In genomic region chr3R:16206162-16206561, dm6 we compare ENCODE assay signal across 2 fruit fly cellular contexts.
TF ChIP-seq lines count a peak whose summit lies in the region.

No protein-coding gene starts in this region.

TF ChIP-seq in whole organism, embryonic, 481 proteins besides CTCF, POLR2A, EP300 and RAD21 (continued from another document and continues in another):
- no peak for TF ChIP-seq Gsc (GFP tag; IDR thresholded peaks at IDR 0.05; lab: Robert Waterston, UW)
- TF ChIP-seq CG32767 (GFP tag; IDR thresholded peaks at IDR 0.05; lab: Robert Waterston, UW), result no peak
- no peak for TF ChIP-seq CG17912 (GFP tag; optimal IDR thresholded peaks at IDR 0.05; lab: Kevin White, UChicago)
- no peak for TF ChIP-seq klu (GFP tag; IDR thresholded peaks at IDR 0.05; lab: Robert Waterston, UW)
- no peak for TF ChIP-seq CG15269 (tag; optimal IDR thresholded peaks at IDR 0.05; lab: Kevin White, UChicago)
- TF ChIP-seq yki (optimal IDR thresholded peaks at IDR 0.05; lab: Kevin White, UChicago), result no peak
- no peak for TF ChIP-seq CG10959 (GFP tag; IDR thresholded peaks at IDR 0.05; lab: Robert Waterston, UW)
- TF ChIP-seq CG4820 (GFP tag; optimal IDR thresholded peaks at IDR 0.05; lab: Kevin White, UChicago), result no peak
- no peak for TF ChIP-seq Poxn (GFP tag; IDR thresholded peaks at IDR 0.05; lab: Robert Waterston, UW)
- 0 out of 3 replicates have a peak, but pooled peaks have one; percentile 8 for TF ChIP-seq Opbp (GFP tag; IDR thresholded peaks at IDR 0.05; lab: Robert Waterston, UW; ENCODE audit: partially characterized antibody)
- peak; percentile 61 for TF ChIP-seq sens (GFP tag; lab: Kevin White, UChicago)
- no peak for TF ChIP-seq Awh (GFP tag; IDR thresholded peaks at IDR 0.05; lab: Robert Waterston, UW)
- 0 out of 2 replicates have a peak, but pooled peaks have one; percentile 18 for TF ChIP-seq CG3847 (GFP tag; IDR thresholded peaks at IDR 0.05; lab: Robert Waterston, UW)
- peak; percentile 19 for TF ChIP-seq CG7786 (GFP tag; optimal IDR thresholded peaks at IDR 0.05; lab: Kevin White, UChicago)
- no peak for TF ChIP-seq slou (GFP tag; optimal IDR thresholded peaks at IDR 0.05; lab: Kevin White, UChicago)
- no peak for TF ChIP-seq row (GFP tag; IDR thresholded peaks at IDR 0.05; lab: Robert Waterston, UW)
- no peak for TF ChIP-seq salm (tag; optimal IDR thresholded peaks at IDR 0.05; lab: Kevin White, UChicago)
- TF ChIP-seq Atf3 (GFP tag; optimal IDR thresholded peaks at IDR 0.05; lab: Kevin White, UChicago), result no peak
- no peak for TF ChIP-seq ac (GFP tag; optimal IDR thresholded peaks at IDR 0.05; lab: Kevin White, UChicago)
- no peak for TF ChIP-seq Bdp1 (GFP tag; optimal IDR thresholded peaks at IDR 0.05; lab: Kevin White, UChicago)
- TF ChIP-seq fd64A (GFP tag; optimal IDR thresholded peaks at IDR 0.05; lab: Kevin White, UChicago), result peak; percentile 49
- no peak for TF ChIP-seq dati (GFP tag; IDR thresholded peaks at IDR 0.05; lab: Robert Waterston, UW)
- TF ChIP-seq CG8359 (GFP tag; optimal IDR thresholded peaks at IDR 0.05; lab: Kevin White, UChicago; ENCODE audit: borderline replicate concordance), result no peak
- TF ChIP-seq CG32532 (GFP tag; IDR thresholded peaks at IDR 0.05; lab: Robert Waterston, UW), result no peak
- no peak for TF ChIP-seq shn (GFP tag; optimal IDR thresholded peaks at IDR 0.05; lab: Kevin White, UChicago)
- TF ChIP-seq her (GFP tag; optimal IDR thresholded peaks at IDR 0.05; lab: Kevin White, UChicago), result no peak
- no peak for TF ChIP-seq CG17328 (GFP tag; IDR thresholded peaks at IDR 0.05; lab: Robert Waterston, UW)
- no peak for TF ChIP-seq trem (tag; optimal IDR thresholded peaks at IDR 0.05; lab: Kevin White, UChicago)
- TF ChIP-seq hb (GFP tag; IDR thresholded peaks at IDR 0.05; lab: Robert Waterston, UW; ENCODE audit: partially characterized antibody), result no peak
- TF ChIP-seq usp (GFP tag; optimal IDR thresholded peaks at IDR 0.05; lab: Kevin White, UChicago), result no peak
- no peak for TF ChIP-seq D19A (tag; optimal IDR thresholded peaks at IDR 0.05; lab: Kevin White, UChicago)
- TF ChIP-seq Chrac-16 (GFP tag; optimal IDR thresholded peaks at IDR 0.05; lab: Kevin White, UChicago), result no peak
- no peak for TF ChIP-seq bab2 (GFP tag; optimal IDR thresholded peaks at IDR 0.05; lab: Kevin White, UChicago)
- TF ChIP-seq dmrt11E (tag; optimal IDR thresholded peaks at IDR 0.05; lab: Kevin White, UChicago), result no peak
- TF ChIP-seq Atf6 (GFP tag; IDR thresholded peaks at IDR 0.05; lab: Robert Waterston, UW), result no peak
- no peak for TF ChIP-seq Dp (GFP tag; optimal IDR thresholded peaks at IDR 0.05; lab: Kevin White, UChicago)
- no peak for TF ChIP-seq zen2 (GFP tag; IDR thresholded peaks at IDR 0.05; lab: Robert Waterston, UW; ENCODE audit: partially characterized antibody)
- no peak for TF ChIP-seq YL-1 (GFP tag; optimal IDR thresholded peaks at IDR 0.05; lab: Kevin White, UChicago)
- no peak for TF ChIP-seq fd3F (GFP tag; optimal IDR thresholded peaks at IDR 0.05; lab: Kevin White, UChicago)
- TF ChIP-seq br (optimal IDR thresholded peaks at IDR 0.05; lab: Kevin White, UChicago), result no peak
- no peak for TF ChIP-seq Six4 (GFP tag; optimal IDR thresholded peaks at IDR 0.05; lab: Kevin White, UChicago)
- no peak for TF ChIP-seq Dll (GFP tag; IDR thresholded peaks at IDR 0.05; lab: Robert Waterston, UW; ENCODE audit: partially characterized antibody)
- TF ChIP-seq CG11504 (tag; optimal IDR thresholded peaks at IDR 0.05; lab: Kevin White, UChicago), result no peak
- TF ChIP-seq abd-A (tag; optimal IDR thresholded peaks at IDR 0.05; lab: Kevin White, UChicago), result no peak
- no peak for TF ChIP-seq D (optimal IDR thresholded peaks at IDR 0.05; lab: Kevin White, UChicago)
- no peak for TF ChIP-seq D (GFP tag; optimal IDR thresholded peaks at IDR 0.05; lab: Kevin White, UChicago)
- no peak for TF ChIP-seq Doc3 (GFP tag; IDR thresholded peaks at IDR 0.05; lab: Robert Waterston, UW; ENCODE audit: partially characterized antibody)
- no peak for TF ChIP-seq CG7839 (tag; optimal IDR thresholded peaks at IDR 0.05; lab: Kevin White, UChicago)
- TF ChIP-seq CG10462 (GFP tag; optimal IDR thresholded peaks at IDR 0.05; lab: Kevin White, UChicago), result no peak
- TF ChIP-seq TFAM (GFP tag; optimal IDR thresholded peaks at IDR 0.05; lab: Kevin White, UChicago), result no peak
- no peak for TF ChIP-seq Trl (optimal IDR thresholded peaks at IDR 0.05; lab: Kevin White, UChicago)
- no peak for TF ChIP-seq Trl (GFP tag; optimal IDR thresholded peaks at IDR 0.05; lab: Kevin White, UChicago)
- TF ChIP-seq D19B (GFP tag; optimal IDR thresholded peaks at IDR 0.05; lab: Kevin White, UChicago), result no peak
- peak; percentile 35; the same call in 1 of the 2 replicates for TF ChIP-seq vvl (GFP tag; IDR thresholded peaks at IDR 0.05; lab: Robert Waterston, UW)
- TF ChIP-seq pan (optimal IDR thresholded peaks at IDR 0.05; lab: Kevin White, UChicago), result no peak
- peak in 1 of 2 experiments; percentile 10 for TF ChIP-seq pan (GFP tag; optimal IDR thresholded peaks at IDR 0.05 in 1 of 2, IDR thresholded peaks at IDR 0.05 in 1 of 2)
- TF ChIP-seq Dip3 (GFP tag; optimal IDR thresholded peaks at IDR 0.05; lab: Kevin White, UChicago), result no peak
- TF ChIP-seq unpg (GFP tag; optimal IDR thresholded peaks at IDR 0.05; lab: Kevin White, UChicago), result no peak
- TF ChIP-seq Drgx (GFP tag; IDR thresholded peaks at IDR 0.05; lab: Robert Waterston, UW), result peak; percentile 60
- no peak for TF ChIP-seq nmo (GFP tag; optimal IDR thresholded peaks at IDR 0.05; lab: Kevin White, UChicago)
- no peak for TF ChIP-seq ind (GFP tag; optimal IDR thresholded peaks at IDR 0.05; lab: Kevin White, UChicago)
- no peak for TF ChIP-seq slbo (GFP tag; IDR thresholded peaks at IDR 0.05; lab: Robert Waterston, UW)
- no peak for TF ChIP-seq sob (GFP tag; IDR thresholded peaks at IDR 0.05; lab: Robert Waterston, UW)
- peak; percentile 33 for TF ChIP-seq wek (GFP tag; optimal IDR thresholded peaks at IDR 0.05; lab: Kevin White, UChicago)
- TF ChIP-seq HLH3B (GFP tag; IDR thresholded peaks at IDR 0.05; lab: Robert Waterston, UW), result peak; percentile 26; the same call in 1 of the 2 replicates
- TF ChIP-seq inv (GFP tag; IDR thresholded peaks at IDR 0.05; lab: Robert Waterston, UW; ENCODE audit: partially characterized antibody), result no peak
- no peak for TF ChIP-seq CG17385 (GFP tag; optimal IDR thresholded peaks at IDR 0.05; lab: Kevin White, UChicago)
- no peak for TF ChIP-seq hbn (GFP tag; IDR thresholded peaks at IDR 0.05; lab: Robert Waterston, UW; ENCODE audit: partially characterized antibody)
- no peak for TF ChIP-seq dimm (GFP tag; IDR thresholded peaks at IDR 0.05; lab: Robert Waterston, UW)

TF ChIP-seq in whole organism, prepupa, 60 proteins besides CTCF, POLR2A, EP300 and RAD21 (continued from another document):
- TF ChIP-seq eg (GFP tag; IDR thresholded peaks at IDR 0.05; lab: Robert Waterston, UW) (peak; percentile 63; the same call in 2 of the 3 replicates), Hr39 (GFP tag; optimal IDR thresholded peaks at IDR 0.05; lab: Kevin White, UChicago) (no peak), vri (GFP tag; optimal IDR thresholded peaks at IDR 0.05; lab: Kevin White, UChicago) (no peak), CG3919 (GFP tag; optimal IDR thresholded peaks at IDR 0.05; lab: Kevin White, UChicago) (peak; percentile 87), Eip75B (GFP tag; optimal IDR thresholded peaks at IDR 0.05; lab: Kevin White, UChicago) (no peak), CG9139 (GFP tag; optimal IDR thresholded peaks at IDR 0.05; lab: Kevin White, UChicago) (peak; percentile 61), Eip93F (GFP tag; optimal IDR thresholded peaks at IDR 0.05; lab: Kevin White, UChicago) (no peak), Blimp-1 (GFP tag; optimal IDR thresholded peaks at IDR 0.05; lab: Kevin White, UChicago) (no peak), achi (GFP tag; optimal IDR thresholded peaks at IDR 0.05; lab: Kevin White, UChicago) (no peak), CG6276 (GFP tag; optimal IDR thresholded peaks at IDR 0.05; lab: Kevin White, UChicago) (peak; percentile 42), CG32006 (GFP tag; optimal IDR thresholded peaks at IDR 0.05; lab: Kevin White, UChicago) (no peak), CG7368 (GFP tag; optimal IDR thresholded peaks at IDR 0.05; lab: Kevin White, UChicago) (no peak), net (GFP tag; optimal IDR thresholded peaks at IDR 0.05; lab: Kevin White, UChicago) (no peak), CG10631 (GFP tag; optimal IDR thresholded peaks at IDR 0.05; lab: Kevin White, UChicago) (no peak), CG10669 (GFP tag; optimal IDR thresholded peaks at IDR 0.05; lab: Kevin White, UChicago) (no peak), Eip78C (GFP tag; lab: Kevin White, UChicago) (peak; percentile 57), topi (GFP tag; optimal IDR thresholded peaks at IDR 0.05; lab: Kevin White, UChicago) (no peak), Lpt (GFP tag; optimal IDR thresholded peaks at IDR 0.05; lab: Kevin White, UChicago) (no peak), cyc (GFP tag; optimal IDR thresholded peaks at IDR 0.05; lab: Kevin White, UChicago) (no peak), dsx (GFP tag; optimal IDR thresholded peaks at IDR 0.05; lab: Kevin White, UChicago; ENCODE audit: poor library complexity, severe bottlenecking) (no peak), fkh (GFP tag; optimal IDR thresholded peaks at IDR 0.05; lab: Kevin White, UChicago) (no peak), CG6808 (GFP tag; optimal IDR thresholded peaks at IDR 0.05; lab: Kevin White, UChicago) (peak; percentile 22), fd85E (GFP tag; optimal IDR thresholded peaks at IDR 0.05; lab: Kevin White, UChicago) (no peak), Ets96B (tag; optimal IDR thresholded peaks at IDR 0.05; lab: Kevin White, UChicago) (no peak), CG8119 (GFP tag; IDR thresholded peaks at IDR 0.05; lab: Robert Waterston, UW) (peak; percentile 22; the same call in 1 of the 3 replicates), dac (GFP tag; optimal IDR thresholded peaks at IDR 0.05; lab: Kevin White, UChicago) (no peak), Ets21C (GFP tag; optimal IDR thresholded peaks at IDR 0.05; lab: Kevin White, UChicago) (no peak), CG1621 (tag; optimal IDR thresholded peaks at IDR 0.05; lab: Kevin White, UChicago) (peak; percentile 45), CG3032 (tag; optimal IDR thresholded peaks at IDR 0.05; lab: Kevin White, UChicago) (no peak), CG16779 (tag; optimal IDR thresholded peaks at IDR 0.05; lab: Kevin White, UChicago) (no peak), Met (GFP tag; optimal IDR thresholded peaks at IDR 0.05; lab: Kevin White, UChicago) (no peak), Hr38 (GFP tag; optimal IDR thresholded peaks at IDR 0.05; lab: Kevin White, UChicago) (no peak), spab (GFP tag; optimal IDR thresholded peaks at IDR 0.05; lab: Kevin White, UChicago) (peak; percentile 38), CG15336 (GFP tag; IDR thresholded peaks at IDR 0.05; lab: Robert Waterston, UW) (peak; percentile 53), CG31627 (GFP tag; optimal IDR thresholded peaks at IDR 0.05; lab: Kevin White, UChicago) (no peak), CG6163 (GFP tag; IDR thresholded peaks at IDR 0.05; lab: Robert Waterston, UW) (0 out of 3 replicates have a peak, but pooled peaks have one; percentile 50), Gug (GFP tag; IDR thresholded peaks at IDR 0.05; lab: Robert Waterston, UW) (no peak)
TF ChIP-seq in whole organism, prepupa: peak in this region for 13.
